Worm (Caenorhabditis elegans): Measurements from ENCODE around the gene parg-1.

ce11 chrIV:8745591-8746302, at the start of gene parg-1, which contains the start of gene F20C5.7:
- TF ChIP-seq nhr-237 (tag; optimal IDR thresholded peaks at IDR 0.05) (no peak), lin-39 (tag; optimal IDR thresholded peaks at IDR 0.05) (no peak), lin-11 (tag; optimal IDR thresholded peaks at IDR 0.05) (no peak), sma-9 (GFP tag; optimal IDR thresholded peaks at IDR 0.05) (no peak), sma-9 (tag; optimal IDR thresholded peaks at IDR 0.05) (no peak), ztf-4 (tag; optimal IDR thresholded peaks at IDR 0.05) (no peak), unc-62 (GFP tag; optimal IDR thresholded peaks at IDR 0.05) (no peak), unc-55 (GFP tag; optimal IDR thresholded peaks at IDR 0.05) (no peak), zag-1 (tag; optimal IDR thresholded peaks at IDR 0.05) (no peak), ceh-16 (tag; optimal IDR thresholded peaks at IDR 0.05) (no peak)
